Fruit fly (Drosophila melanogaster): ENCODE data around the gene CG5478.

The CG5478 gene

DNA sequence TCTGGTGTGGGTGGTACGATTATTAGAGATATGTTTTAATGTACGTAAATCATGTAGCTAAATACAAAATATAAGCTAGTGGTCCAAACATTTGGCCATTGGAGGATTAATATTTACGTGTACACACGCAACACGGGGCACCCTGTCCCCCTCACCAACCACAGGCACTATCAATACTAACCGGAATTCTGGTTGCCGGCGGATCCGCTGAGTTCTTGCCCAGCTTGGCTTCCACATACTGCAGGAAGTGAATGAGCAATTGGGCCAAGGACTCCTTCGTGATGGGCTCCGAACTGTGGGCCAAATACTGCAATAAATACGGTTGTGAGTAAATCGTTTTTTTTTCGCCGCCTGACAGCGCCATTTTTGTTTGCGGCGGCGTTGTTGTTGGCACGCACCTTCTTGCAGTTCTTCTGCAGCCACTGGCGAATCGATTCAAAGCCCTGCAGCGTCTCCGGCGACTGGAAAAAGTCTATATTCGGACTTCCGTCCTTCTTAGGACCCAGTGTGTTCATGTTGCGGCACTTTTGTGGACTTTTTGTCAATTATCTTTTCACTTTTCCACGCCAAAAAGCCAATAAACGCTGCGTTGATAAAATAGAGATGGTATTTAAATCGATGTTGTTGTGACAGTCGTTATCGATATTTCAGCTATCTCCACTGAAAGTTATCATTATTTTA is 38.9 kb upstream of the CG5478 start, which contains the start of gene mor (continued):
- no peak for TF ChIP-seq B-H2 (GFP tag; optimal IDR thresholded peaks at IDR 0.05)
- peak; percentile 74 for TF ChIP-seq Med (GFP tag)
- TF ChIP-seq CG2712 (tag; optimal IDR thresholded peaks at IDR 0.05): no peak
- no peak for TF ChIP-seq CG1602 (GFP tag; optimal IDR thresholded peaks at IDR 0.05)
- peak; percentile 93 for TF ChIP-seq phol (tag; optimal IDR thresholded peaks at IDR 0.05)
- TF ChIP-seq CG18262 (tag; optimal IDR thresholded peaks at IDR 0.05): no peak
- peak; percentile 9 for TF ChIP-seq D (optimal IDR thresholded peaks at IDR 0.05)
- TF ChIP-seq D (GFP tag; optimal IDR thresholded peaks at IDR 0.05): no peak
- TF ChIP-seq CG14965 (GFP tag; optimal IDR thresholded peaks at IDR 0.05; ENCODE audit: borderline replicate concordance): no peak
- no peak for TF ChIP-seq CG6791 (GFP tag; IDR thresholded peaks at IDR 0.05; ENCODE audit: partially characterized antibody)
- TF ChIP-seq CG6254 (GFP tag; optimal IDR thresholded peaks at IDR 0.05): peak; percentile 99
- TF ChIP-seq CG17385 (GFP tag; optimal IDR thresholded peaks at IDR 0.05): peak; percentile 29
- no peak for TF ChIP-seq Atf3 (GFP tag; optimal IDR thresholded peaks at IDR 0.05)
- peak in 1 of 2 experiments; percentile 39 for TF ChIP-seq tll (GFP tag; optimal IDR thresholded peaks at IDR 0.05)
- no peak for TF ChIP-seq eyg (GFP tag; optimal IDR thresholded peaks at IDR 0.05)
- TF ChIP-seq CHES-1-like (GFP tag; optimal IDR thresholded peaks at IDR 0.05): peak; percentile 53
- TF ChIP-seq Adf1 (GFP tag; IDR thresholded peaks at IDR 0.05): no peak
- no peak for TF ChIP-seq sd (tag; optimal IDR thresholded peaks at IDR 0.05)
- TF ChIP-seq CTCF (GFP tag; optimal IDR thresholded peaks at IDR 0.05): peak; percentile 38
- no peak for TF ChIP-seq sisA (GFP tag; IDR thresholded peaks at IDR 0.05)
- peak; percentile 8 for TF ChIP-seq Fer1 (GFP tag; optimal IDR thresholded peaks at IDR 0.05)
- peak; percentile 73 for TF ChIP-seq sqz (GFP tag; optimal IDR thresholded peaks at IDR 0.05)
- no peak for TF ChIP-seq CG13424 (tag; optimal IDR thresholded peaks at IDR 0.05)
- no peak for TF ChIP-seq vfl (GFP tag; optimal IDR thresholded peaks at IDR 0.05)

DNA sequence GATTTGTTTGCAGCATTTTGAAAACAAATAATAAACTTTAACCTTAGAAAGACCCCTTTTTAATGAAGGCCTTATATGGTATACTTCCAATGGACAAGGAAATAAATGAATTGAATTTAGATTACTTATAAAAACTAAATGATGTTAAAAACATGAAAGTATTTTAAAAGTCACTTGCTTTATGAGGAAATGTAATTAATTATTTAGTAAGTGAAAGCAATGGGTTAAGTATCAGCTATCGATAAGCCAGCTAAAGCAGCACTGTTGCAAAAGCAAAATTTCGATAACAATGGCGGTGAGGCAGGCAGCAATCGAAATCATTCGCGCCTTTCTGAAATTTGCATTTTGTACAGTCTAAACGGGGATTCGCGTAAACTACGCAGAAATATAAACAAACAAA is 31.6 kb upstream of the CG5478 start, which contains the start of the genes CG32856 and Rbf2:
TSS of gene CG32856 (minus strand) at position 183 of the 400 bp plus-strand sequence.
TSS of gene Rbf2 (plus strand) at position 278 of the 400 bp plus-strand sequence.
- TF ChIP-seq CG6765 (GFP tag; optimal IDR thresholded peaks at IDR 0.05) (peak; percentile 50), Neu2 (GFP tag; optimal IDR thresholded peaks at IDR 0.05; ENCODE audit: borderline replicate concordance) (peak; percentile 21), Kr (GFP tag; optimal IDR thresholded peaks at IDR 0.05) (peak; percentile 27), seq (GFP tag; IDR thresholded peaks at IDR 0.05) (peak; percentile 65; the same call in 1 of the 2 replicates), CG10366 (GFP tag; IDR thresholded peaks at IDR 0.05) (peak; percentile 80), CG30403 (GFP tag; optimal IDR thresholded peaks at IDR 0.05) (peak; percentile 92), Spps (tag; optimal IDR thresholded peaks at IDR 0.05) (no peak), slp2 (GFP tag; optimal IDR thresholded peaks at IDR 0.05) (peak; percentile 66), luna (GFP tag; optimal IDR thresholded peaks at IDR 0.05) (peak; percentile 50), dmrt11E (tag; optimal IDR thresholded peaks at IDR 0.05) (peak; percentile 80), CG5953 (GFP tag; IDR thresholded peaks at IDR 0.05) (peak; percentile 14; the same call in 1 of the 2 replicates), mirr (GFP tag; optimal IDR thresholded peaks at IDR 0.05) (no peak), CG4820 (GFP tag; optimal IDR thresholded peaks at IDR 0.05) (no peak), CG3281 (GFP tag; optimal IDR thresholded peaks at IDR 0.05) (no peak), CG2889 (GFP tag; IDR thresholded peaks at IDR 0.05) (peak; percentile 72; the same call in 1 of the 3 replicates), CG9817 (tag; optimal IDR thresholded peaks at IDR 0.05) (peak; percentile 93), zf30C (GFP tag; optimal IDR thresholded peaks at IDR 0.05) (no peak), CG13287 (GFP tag; IDR thresholded peaks at IDR 0.05; ENCODE audit: partially characterized antibody) (peak; percentile 84), vvl (GFP tag; IDR thresholded peaks at IDR 0.05) (peak; percentile 87), CG11696 (GFP tag; IDR thresholded peaks at IDR 0.05) (no peak), caup (GFP tag; optimal IDR thresholded peaks at IDR 0.05; ENCODE audit: severe bottlenecking) (no peak), stc (GFP tag; IDR thresholded peaks at IDR 0.05) (no peak), CG8388 (GFP tag; optimal IDR thresholded peaks at IDR 0.05) (peak; percentile 79), al (GFP tag; IDR thresholded peaks at IDR 0.05) (no peak), E2f2 (GFP tag; IDR thresholded peaks at IDR 0.05) (peak; percentile 91), CG4707 (GFP tag; optimal IDR thresholded peaks at IDR 0.05) (peak; percentile 50), her (GFP tag; optimal IDR thresholded peaks at IDR 0.05) (peak; percentile 73)

Data from whole organism, embryonic.